Worm (Caenorhabditis elegans) whole organism, L4 larva: ENCODE results near the gene galt-1.

ENCODE experiments used
- D1046.2 ChIP-seq: fragments of 200-800 bp; sonication (Bioruptor generic); IDR thresholded peaks from 2 replicates; pipeline ENCODE4 v1.3.6; 2022; ENCODE audit warnings: missing genetic modification characterization, missing compliant biosample characterization
- dpl-1 ChIP-seq: fragments of 150-350 bp; optimal IDR thresholded peaks from 2 replicates; lab custom pipeline; 2014; ENCODE audit warnings: missing biosample characterization, missing genetic modification reagents, missing genetic modification characterization
- fkh-10 ChIP-seq: fragments of 150-350 bp; optimal IDR thresholded peaks from 2 replicates; lab custom pipeline; 2014; ENCODE audit warnings: missing biosample characterization, missing genetic modification reagents, missing genetic modification characterization
- lsy-2 ChIP-seq, 2 experiments: fragments of 150-350 bp in 1 of 2; sonication (generic microtip) in 1 of 2; optimal IDR thresholded peaks; 2 replicates each; lab custom pipeline; 2014 to 2017; ENCODE audit warnings: missing biosample characterization in 2 of 2, missing genetic modification characterization in 2 of 2
- saeg-2 ChIP-seq: fragments of 200-800 bp; sonication (Bioruptor generic); IDR thresholded peaks from 2 replicates; pipeline ENCODE4 v1.3.6; 2022; ENCODE audit warnings: missing genetic modification reagents, missing genetic modification characterization, missing compliant biosample characterization

DNA sequence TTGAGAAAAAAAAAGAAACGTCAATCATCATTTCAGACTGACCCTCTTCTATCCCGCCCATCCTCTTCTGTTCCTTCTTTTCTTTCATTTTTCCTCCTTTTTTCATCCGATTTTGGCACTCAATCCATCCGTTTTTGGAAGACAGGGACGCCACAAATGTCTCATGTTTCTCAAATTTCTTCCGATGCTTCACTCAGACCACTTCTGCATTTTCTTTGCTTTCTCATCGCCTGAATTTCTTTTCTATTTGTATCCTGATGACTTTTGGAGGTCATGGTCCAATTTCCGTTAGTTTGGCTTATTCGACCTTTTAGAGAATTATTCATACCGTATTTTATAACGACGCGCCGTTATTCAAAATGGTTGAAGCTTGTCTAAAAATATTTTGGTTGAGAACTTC lies 41.9 kb downstream of the galt-1 start:
- TF ChIP-seq fkh-10 (GFP tag; lab: Kevin White, UChicago) = no peak
- no peak for TF ChIP-seq D1046.2 (GFP tag; lab: Robert Waterston, UW)
- no peak for TF ChIP-seq lsy-2 (tag; optimal IDR thresholded peaks at IDR 0.05; lab: Kevin White, UChicago)
- TF ChIP-seq dpl-1 (GFP tag; lab: Kevin White, UChicago) = no peak
- TF ChIP-seq saeg-2 (GFP tag; lab: Robert Waterston, UW) = no peak
